3 fruit fly cellular contexts compared by ENCODE assay signal in genomic region chr3R:5084413-5084812, dm6.
TF ChIP-seq lines count a peak whose summit lies in the region.

No protein-coding gene starts in this region.

- no peak for TF ChIP-seq CTCF in whole organism, embryonic (GFP tag; optimal IDR thresholded peaks at IDR 0.05; lab: Kevin White, UChicago)

TF ChIP-seq in whole organism, embryonic, 481 proteins besides CTCF, POLR2A, EP300 and RAD21 (continues in another document):
- TF ChIP-seq CG10366 (GFP tag; IDR thresholded peaks at IDR 0.05; lab: Robert Waterston, UW) (no peak), CG4404 (GFP tag; IDR thresholded peaks at IDR 0.05; lab: Robert Waterston, UW) (no peak; the same call in 1 of the 2 replicates), CG4730 (GFP tag; IDR thresholded peaks at IDR 0.05; lab: Robert Waterston, UW) (no peak), sna (GFP tag; IDR thresholded peaks at IDR 0.05; lab: Robert Waterston, UW; ENCODE audit: partially characterized antibody) (no peak), Mad (GFP tag; optimal IDR thresholded peaks at IDR 0.05; lab: Kevin White, UChicago) (no peak), CG16813 (GFP tag; IDR thresholded peaks at IDR 0.05; lab: Robert Waterston, UW; ENCODE audit: partially characterized antibody) (peak; percentile 27; the same call in 1 of the 3 replicates), CG4282 (GFP tag; optimal IDR thresholded peaks at IDR 0.05; lab: Kevin White, UChicago) (no peak), Side (GFP tag; optimal IDR thresholded peaks at IDR 0.05; lab: Kevin White, UChicago) (no peak), Trl (optimal IDR thresholded peaks at IDR 0.05; lab: Kevin White, UChicago) (no peak), Trl (GFP tag; optimal IDR thresholded peaks at IDR 0.05; lab: Kevin White, UChicago) (no peak), CG11723 (GFP tag; optimal IDR thresholded peaks at IDR 0.05; lab: Kevin White, UChicago) (no peak), kni (GFP tag; optimal IDR thresholded peaks at IDR 0.05; lab: Kevin White, UChicago) (peak; percentile 10), cg (GFP tag; optimal IDR thresholded peaks at IDR 0.05; lab: Kevin White, UChicago) (no peak), CG2889 (GFP tag; IDR thresholded peaks at IDR 0.05; lab: Robert Waterston, UW) (no peak), scrt (GFP tag; optimal IDR thresholded peaks at IDR 0.05; lab: Kevin White, UChicago) (no peak), crol (GFP tag; IDR thresholded peaks at IDR 0.05; lab: Robert Waterston, UW) (peak; percentile 67), CG32772 (GFP tag; IDR thresholded peaks at IDR 0.05; lab: Robert Waterston, UW) (no peak), CG9437 (GFP tag; optimal IDR thresholded peaks at IDR 0.05; lab: Kevin White, UChicago) (no peak), NC2β (GFP tag; optimal IDR thresholded peaks at IDR 0.05; lab: Kevin White, UChicago) (no peak), CG6854 (GFP tag; optimal IDR thresholded peaks at IDR 0.05; lab: Kevin White, UChicago) (no peak), Hr3 (GFP tag; optimal IDR thresholded peaks at IDR 0.05; lab: Kevin White, UChicago) (no peak), otp (GFP tag; IDR thresholded peaks at IDR 0.05; lab: Robert Waterston, UW) (no peak), CG14441 (GFP tag; IDR thresholded peaks at IDR 0.05; lab: Robert Waterston, UW) (0 out of 2 replicates have a peak, but pooled peaks have one; percentile 29), lov (optimal IDR thresholded peaks at IDR 0.05; lab: Kevin White, UChicago) (no peak), lov (GFP tag; IDR thresholded peaks at IDR 0.05; lab: Robert Waterston, UW) (no peak), klu (GFP tag; IDR thresholded peaks at IDR 0.05; lab: Robert Waterston, UW) (no peak), Abd-B (GFP tag; optimal IDR thresholded peaks at IDR 0.05; lab: Kevin White, UChicago) (no peak), chif (GFP tag; optimal IDR thresholded peaks at IDR 0.05; lab: Kevin White, UChicago) (no peak), caup (GFP tag; optimal IDR thresholded peaks at IDR 0.05; lab: Kevin White, UChicago; ENCODE audit: severe bottlenecking) (no peak), Mes4 (GFP tag; optimal IDR thresholded peaks at IDR 0.05; lab: Kevin White, UChicago) (no peak), wor (GFP tag; IDR thresholded peaks at IDR 0.05; lab: Robert Waterston, UW) (no peak)

TF ChIP-seq in whole organism, pupa, 21 proteins besides CTCF, POLR2A, EP300 and RAD21:
- TF ChIP-seq fd96Ca (GFP tag; IDR thresholded peaks at IDR 0.05; lab: Robert Waterston, UW): peak; percentile 24; the same call in 1 of the 3 replicates
- TF ChIP-seq CG4496 (GFP tag; IDR thresholded peaks at IDR 0.05; lab: Robert Waterston, UW): no peak
- TF ChIP-seq D1 (tag; optimal IDR thresholded peaks at IDR 0.05; lab: Kevin White, UChicago): no peak

TF ChIP-seq in whole organism, wandering third instar larva, 38 proteins besides CTCF, POLR2A, EP300 and RAD21:
- TF ChIP-seq foxo (GFP tag; optimal IDR thresholded peaks at IDR 0.05; lab: Kevin White, UChicago) (no peak), CrebA (GFP tag; optimal IDR thresholded peaks at IDR 0.05; lab: Kevin White, UChicago; ENCODE audit: borderline replicate concordance) (no peak), jim (GFP tag; optimal IDR thresholded peaks at IDR 0.05; lab: Kevin White, UChicago) (no peak), CG9705 (GFP tag; optimal IDR thresholded peaks at IDR 0.05; lab: Kevin White, UChicago) (no peak), Dfd (GFP tag; optimal IDR thresholded peaks at IDR 0.05; lab: Kevin White, UChicago) (peak; percentile 98)

Comparison
In these comparisons a context has a peak if more than half of its experiments do, and no peak if none do; other contexts are left out.
1. Of the 10 proteins assayed by ChIP-seq in both whole organism, embryonic and whole organism, wandering third instar larva: peak only in whole organism, embryonic: none; only in whole organism, wandering third instar larva: Dfd; in both: none; in neither: 9.